Worm (Caenorhabditis elegans) whole organism, midembryonic: ENCODE data around the gene F26F2.11.

ENCODE experiments used
- T22C8.4 ChIP-seq: fragments of 200-800 bp; sonication (Bioruptor generic); IDR thresholded peaks from 2 replicates; pipeline ENCODE4 v1.3.6; 2022; ENCODE audit warnings: missing genetic modification characterization, missing compliant biosample characterization
- cog-1 ChIP-seq: sonication (generic microtip); optimal IDR thresholded peaks from 2 replicates; lab custom pipeline; 2016; ENCODE audit warnings: missing genetic modification characterization, missing compliant biosample characterization
- flt-1 ChIP-seq: fragments of 200-800 bp; sonication (Bioruptor generic); IDR thresholded peaks from 2 replicates; pipeline ENCODE4 v1.3.6; 2022; ENCODE audit warnings: missing genetic modification characterization, missing compliant biosample characterization
- klf-2 ChIP-seq: fragments of 200-800 bp; sonication (Bioruptor generic); conservative IDR thresholded peaks from 2 replicates; pipeline ENCODE4 v1.3.6; 2022; ENCODE audit warnings: missing genetic modification reagents, missing genetic modification characterization, missing compliant biosample characterization
- med-1 ChIP-seq: sonication (generic microtip); optimal IDR thresholded peaks from 2 replicates; lab custom pipeline; 2017; ENCODE audit warnings: missing genetic modification characterization, mild to moderate bottlenecking, missing compliant biosample characterization, antibody characterized with exemption, missing genetic modification reagents; ENCODE audit not compliant: insufficient read depth
- ref-1 ChIP-seq: fragments of 200-800 bp; sonication (Bioruptor generic); conservative IDR thresholded peaks from 2 replicates; pipeline ENCODE4 v1.3.6; 2022; ENCODE audit warnings: missing genetic modification reagents, missing genetic modification characterization, missing compliant biosample characterization
- tab-1 ChIP-seq: fragments of 200-800 bp; sonication (Bioruptor generic); IDR thresholded peaks from 2 replicates; pipeline ENCODE4 v1.3.6; 2022; ENCODE audit warnings: missing genetic modification characterization, missing compliant biosample characterization
- ztf-23 ChIP-seq: fragments of 200-800 bp; sonication (Bioruptor generic); IDR thresholded peaks from 2 replicates; pipeline ENCODE4 v1.3.6; 2022; ENCODE audit warnings: missing genetic modification reagents, missing genetic modification characterization, missing compliant biosample characterization
- ztf-29 ChIP-seq: fragments of 200-800 bp; sonication (Bioruptor generic); IDR thresholded peaks from 2 replicates; pipeline ENCODE4 v1.3.6; 2022; ENCODE audit warnings: missing genetic modification reagents, missing genetic modification characterization, missing compliant biosample characterization

The F26F2.11 gene

DNA sequence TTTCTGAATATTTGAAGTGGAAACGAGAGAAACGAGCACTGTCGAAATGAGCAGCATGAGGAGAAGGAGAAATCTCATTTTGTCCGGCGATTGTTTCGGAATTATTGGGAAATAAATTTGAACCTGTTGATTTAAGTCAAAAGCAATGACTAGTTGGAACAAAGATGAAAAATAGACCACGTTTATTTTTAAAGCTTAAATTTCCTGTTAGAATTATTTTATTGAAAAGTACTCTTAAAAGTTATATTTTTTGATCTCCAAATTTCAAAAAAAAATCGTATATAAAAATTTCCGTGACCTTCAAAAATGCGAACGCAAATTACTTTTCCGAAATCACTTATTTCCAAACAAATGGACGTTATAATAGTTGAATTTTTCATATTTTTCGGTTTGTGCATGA lies at the start of gene F26F2.11:
Gene F26F2.11, minus strand, starts transcription at position 101 of the 400 bp plus-strand sequence.
- TF ChIP-seq klf-2 (GFP tag; lab: Robert Waterston, UW) (no peak), med-1 (GFP tag; lab: Kevin White, UChicago) (no peak), ref-1 (GFP tag; lab: Robert Waterston, UW) (no peak), tab-1 (no peak), T22C8.4 (GFP tag; lab: Robert Waterston, UW) (no peak), ztf-23 (GFP tag; lab: Robert Waterston, UW) (no peak), cog-1 (no peak), flt-1 (GFP tag; lab: Robert Waterston, UW) (no peak), ztf-29 (no peak)

ce11 chrV:20641896-20642295 lies 46.3 kb upstream of the F26F2.11 start, which contains the start of gene srxa-15:
Gene srxa-15, plus strand, starts transcription at chrV:20642196.
- no peak for TF ChIP-seq ztf-23 (GFP tag; lab: Robert Waterston, UW)
- no peak for TF ChIP-seq flt-1 (GFP tag; lab: Robert Waterston, UW)
- no peak for TF ChIP-seq tab-1
- no peak for TF ChIP-seq ref-1 (GFP tag; lab: Robert Waterston, UW)
- no peak for TF ChIP-seq T22C8.4 (GFP tag; lab: Robert Waterston, UW)
- no peak for TF ChIP-seq klf-2 (GFP tag; lab: Robert Waterston, UW)
- TF ChIP-seq cog-1, result no peak
- TF ChIP-seq ztf-29, result no peak
- TF ChIP-seq med-1 (GFP tag; lab: Kevin White, UChicago), result no peak

DNA sequence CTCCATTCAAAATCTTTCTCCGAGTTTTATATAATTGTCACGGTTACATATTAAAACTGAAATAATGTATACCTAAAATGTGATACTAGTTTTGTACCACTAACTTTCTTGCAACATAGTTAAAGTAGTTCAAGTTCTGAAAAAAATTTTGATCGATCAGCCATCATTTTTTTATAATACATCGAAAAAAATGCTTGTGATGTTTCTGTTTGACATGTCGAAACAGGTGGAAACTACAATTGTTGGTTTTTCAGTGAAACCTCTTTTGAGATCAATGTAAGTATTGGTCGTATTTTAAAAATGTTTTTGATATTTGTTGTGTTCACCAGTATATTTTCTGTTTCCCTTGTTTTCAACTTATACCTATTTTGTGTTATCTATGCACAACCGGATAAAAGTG lies 43.7 kb upstream of the F26F2.11 start, which contains the start of gene srxa-14:
Gene srxa-14, plus strand, starts transcription at position 301 of the 400 bp plus-strand sequence.
- TF ChIP-seq cog-1 (no peak), klf-2 (GFP tag; lab: Robert Waterston, UW) (no peak), flt-1 (GFP tag; lab: Robert Waterston, UW) (no peak), ztf-23 (GFP tag; lab: Robert Waterston, UW) (no peak), tab-1 (no peak), T22C8.4 (GFP tag; lab: Robert Waterston, UW) (no peak), med-1 (GFP tag; lab: Kevin White, UChicago) (no peak), ztf-29 (no peak), ref-1 (GFP tag; lab: Robert Waterston, UW) (no peak)

- no peak for TF ChIP-seq klf-2 (GFP tag; lab: Robert Waterston, UW)
- no peak for TF ChIP-seq med-1 (GFP tag; lab: Kevin White, UChicago)
- no peak for TF ChIP-seq T22C8.4 (GFP tag; lab: Robert Waterston, UW)
- TF ChIP-seq ztf-29, result no peak
- no peak for TF ChIP-seq cog-1
- TF ChIP-seq ref-1 (GFP tag; lab: Robert Waterston, UW), result no peak
- TF ChIP-seq flt-1 (GFP tag; lab: Robert Waterston, UW), result no peak
Measured at ce11 chrV:20638344-20638743, 42.8 kb upstream of the F26F2.11 start, which contains the start of gene Y44A6B.3. Gene Y44A6B.3, minus strand, starts transcription at chrV:20638444.

- TF ChIP-seq ztf-23 (GFP tag; lab: Robert Waterston, UW) (no peak), flt-1 (GFP tag; lab: Robert Waterston, UW) (no peak), ztf-29 (no peak), klf-2 (GFP tag; lab: Robert Waterston, UW) (no peak), tab-1 (no peak), med-1 (GFP tag; lab: Kevin White, UChicago) (no peak), T22C8.4 (GFP tag; lab: Robert Waterston, UW) (no peak)
Measured at ce11 chrV:20636855-20637254, 41.3 kb upstream of the F26F2.11 start, which contains the start of gene ttr-13. Gene ttr-13, minus strand, starts transcription at chrV:20636955.

DNA sequence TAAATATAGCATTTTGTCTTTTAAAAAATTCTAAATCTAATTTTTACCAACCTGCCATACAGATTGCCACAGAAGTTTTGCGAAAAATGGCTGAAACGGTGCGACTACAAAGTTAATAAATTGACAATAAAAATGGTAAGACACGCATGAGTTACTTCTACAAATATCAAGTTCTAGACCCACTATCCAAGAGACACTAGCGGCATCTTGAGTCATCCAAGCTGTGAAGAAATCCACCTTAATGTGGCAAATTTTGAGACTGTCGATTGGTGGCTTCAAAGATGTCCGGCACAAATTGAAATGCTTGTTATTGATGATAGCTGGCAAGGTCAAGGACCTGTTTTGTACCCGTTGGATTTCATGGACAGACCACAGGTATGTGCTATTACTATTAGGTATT lies 38.8 kb upstream of the F26F2.11 start, which contains the start of gene F46B3.16:
Gene F46B3.16, plus strand, starts transcription at position 301 of the 400 bp plus-strand sequence.
- no peak for TF ChIP-seq T22C8.4 (GFP tag; lab: Robert Waterston, UW)
- no peak for TF ChIP-seq ztf-23 (GFP tag; lab: Robert Waterston, UW)
- no peak for TF ChIP-seq cog-1
- no peak for TF ChIP-seq tab-1
- TF ChIP-seq med-1 (GFP tag; lab: Kevin White, UChicago), result no peak
- no peak for TF ChIP-seq klf-2 (GFP tag; lab: Robert Waterston, UW)
- no peak for TF ChIP-seq ref-1 (GFP tag; lab: Robert Waterston, UW)
- TF ChIP-seq flt-1 (GFP tag; lab: Robert Waterston, UW), result no peak
- no peak for TF ChIP-seq ztf-29

DNA sequence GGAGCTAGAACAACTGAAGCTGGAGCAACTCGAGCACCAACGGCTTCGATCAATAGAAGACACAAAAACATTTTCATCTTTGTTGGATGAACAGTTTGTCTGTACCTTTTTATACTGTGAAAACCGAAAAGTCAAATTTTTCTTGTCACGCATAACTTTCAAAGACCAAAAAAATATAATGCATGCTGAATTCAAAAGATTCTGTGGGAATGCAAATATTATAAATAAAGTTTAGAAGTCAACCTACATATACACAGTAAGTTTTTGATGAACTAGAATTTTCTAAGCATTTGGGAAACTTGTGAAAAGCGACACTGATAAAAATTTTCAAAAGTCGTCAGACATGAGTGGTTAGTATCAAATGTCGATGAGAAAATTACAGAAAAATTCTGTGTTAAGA lies 38.1 kb upstream of the F26F2.11 start, which contains the start of gene F46B3.15:
Gene F46B3.15, minus strand, starts transcription at position 101 of the 400 bp plus-strand sequence.
- TF ChIP-seq ztf-29, result no peak
- TF ChIP-seq cog-1, result no peak
- no peak for TF ChIP-seq ref-1 (GFP tag; lab: Robert Waterston, UW)
- TF ChIP-seq klf-2 (GFP tag; lab: Robert Waterston, UW), result no peak
- no peak for TF ChIP-seq T22C8.4 (GFP tag; lab: Robert Waterston, UW)
- TF ChIP-seq flt-1 (GFP tag; lab: Robert Waterston, UW), result no peak
- no peak for TF ChIP-seq med-1 (GFP tag; lab: Kevin White, UChicago)
- TF ChIP-seq tab-1, result no peak
- no peak for TF ChIP-seq ztf-23 (GFP tag; lab: Robert Waterston, UW)

ce11 chrV:20631255-20631654 lies 35.7 kb upstream of the F26F2.11 start, which contains the start of gene F46B3.14:
Gene F46B3.14, minus strand, starts transcription at chrV:20631355.
- TF ChIP-seq T22C8.4 (GFP tag; lab: Robert Waterston, UW) (no peak), med-1 (GFP tag; lab: Kevin White, UChicago) (no peak), klf-2 (GFP tag; lab: Robert Waterston, UW) (no peak), cog-1 (no peak), ref-1 (GFP tag; lab: Robert Waterston, UW) (no peak), ztf-29 (no peak), flt-1 (GFP tag; lab: Robert Waterston, UW) (no peak), tab-1 (no peak), ztf-23 (GFP tag; lab: Robert Waterston, UW) (no peak)

DNA sequence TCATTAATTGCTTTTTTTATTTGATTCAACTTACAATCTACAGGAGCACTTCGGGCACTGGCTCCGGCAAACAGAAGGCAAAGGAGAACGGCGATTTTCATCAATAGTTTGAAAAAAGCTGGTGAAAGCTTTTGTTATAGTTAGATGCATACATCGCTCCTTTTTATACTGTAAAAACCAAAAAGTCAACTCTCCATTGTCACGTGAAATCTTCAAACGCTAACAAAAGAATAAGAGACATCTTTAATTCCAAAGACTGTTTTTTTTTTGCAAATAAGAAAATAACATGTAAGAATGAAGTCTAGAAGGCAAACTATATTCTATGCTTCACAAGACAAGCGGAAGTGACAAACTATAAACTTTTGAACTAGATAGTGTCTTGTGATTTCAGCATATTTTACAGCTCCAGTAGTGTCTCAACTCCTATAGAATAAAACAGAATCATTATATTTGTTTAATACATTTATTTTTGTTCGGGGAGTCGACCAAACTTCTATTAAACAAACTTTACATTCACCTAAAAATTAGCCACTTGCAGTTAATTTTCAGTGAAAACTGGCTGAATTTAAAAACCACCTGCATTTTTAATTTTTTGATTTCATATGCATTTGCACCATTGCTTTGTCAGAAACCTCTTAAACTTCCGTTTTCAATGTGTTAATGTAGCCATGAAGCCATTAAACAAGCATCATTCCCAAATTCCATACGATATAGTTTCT lies 30.6 kb upstream of the F26F2.11 start, which contains the start of the genes F46B3.9 and srz-18:
Gene F46B3.9, minus strand, starts transcription at position 101 of the 719 bp plus-strand sequence.
Gene srz-18, plus strand, starts transcription at position 669 of the 719 bp plus-strand sequence.
- TF ChIP-seq cog-1 (no peak), ztf-29 (no peak), klf-2 (GFP tag; lab: Robert Waterston, UW) (no peak), T22C8.4 (GFP tag; lab: Robert Waterston, UW) (no peak), flt-1 (GFP tag; lab: Robert Waterston, UW) (no peak), med-1 (GFP tag; lab: Kevin White, UChicago) (no peak), ref-1 (GFP tag; lab: Robert Waterston, UW) (no peak), tab-1 (no peak), ztf-23 (GFP tag; lab: Robert Waterston, UW) (no peak)
